Fruit fly (Drosophila melanogaster) whole organism, embryonic: ENCODE data around the gene CG31817.

Experiments
- Aef1 ChIP-seq: fragments of 200-800 bp; sonication (Bioruptor generic); IDR thresholded peaks from 3 replicates; pipeline ENCODE4 v1.3.6; 2022; ENCODE audit warnings: missing biosample characterization, missing genetic modification characterization
- Atf-2 ChIP-seq: fragments of 200-800 bp; sonication (Bioruptor generic); optimal IDR thresholded peaks from 2 replicates; lab custom pipeline; 2016; ENCODE audit warnings: missing biosample characterization, missing genetic modification characterization
- CG10209 ChIP-seq: fragments of 200-800 bp; sonication (Bioruptor generic); optimal IDR thresholded peaks from 3 replicates; lab custom pipeline; 2017; ENCODE audit warnings: missing biosample characterization, mild to moderate bottlenecking, missing genetic modification characterization, missing genetic modification reagents
- CG10979 ChIP-seq: fragments of 200-800 bp; sonication (Bioruptor generic); optimal IDR thresholded peaks from 2 replicates; lab custom pipeline; 2018; ENCODE audit warnings: missing biosample characterization, mild to moderate bottlenecking, missing genetic modification characterization, moderate library complexity
- CG12942 ChIP-seq: fragments of 200-800 bp; sonication (Bioruptor generic); optimal IDR thresholded peaks from 3 replicates; lab custom pipeline; 2016; ENCODE audit warnings: missing biosample characterization, missing genetic modification characterization
- CG13296 ChIP-seq: fragments of 200-800 bp; sonication (Bioruptor generic); optimal IDR thresholded peaks from 3 replicates; lab custom pipeline; 2018; ENCODE audit warnings: missing biosample characterization, mild to moderate bottlenecking, missing genetic modification characterization
- CG16813 ChIP-seq: fragments of 200-800 bp; sonication (Bioruptor generic); IDR thresholded peaks from 3 replicates; pipeline ENCODE4 v1.3.6; 2022; ENCODE audit warnings: missing biosample characterization, missing genetic modification characterization; ENCODE audit not compliant: partially characterized antibody
- CG2116 ChIP-seq: fragments of 200-800 bp; sonication (Bioruptor generic); optimal IDR thresholded peaks from 3 replicates; lab custom pipeline; 2018; ENCODE audit warnings: missing biosample characterization, mild to moderate bottlenecking, missing genetic modification characterization
- CG30431 ChIP-seq: fragments of 200-800 bp; sonication (Bioruptor generic); optimal IDR thresholded peaks from 2 replicates; lab custom pipeline; 2017; ENCODE audit warnings: missing biosample characterization, missing genetic modification characterization
- CG31441 ChIP-seq: fragments of 200-800 bp; sonication (Bioruptor generic); IDR thresholded peaks from 2 replicates; pipeline ENCODE4 v1.3.6; 2022; ENCODE audit warnings: missing biosample characterization, missing genetic modification characterization
- CG4328 ChIP-seq: fragments of 200-800 bp; sonication (Bioruptor generic); optimal IDR thresholded peaks from 3 replicates; lab custom pipeline; 2017; ENCODE audit warnings: missing biosample characterization, missing genetic modification reagents, missing genetic modification characterization
- CG4707 ChIP-seq: fragments of 200-800 bp; sonication (Bioruptor generic); optimal IDR thresholded peaks from 2 replicates; lab custom pipeline; 2018; ENCODE audit warnings: missing biosample characterization, mild to moderate bottlenecking, missing genetic modification characterization, moderate library complexity
- CG4820 ChIP-seq: fragments of 200-800 bp; sonication (Bioruptor generic); optimal IDR thresholded peaks from 3 replicates; lab custom pipeline; 2016; ENCODE audit warnings: missing biosample characterization, missing genetic modification characterization
- CG5953 ChIP-seq: fragments of 200-800 bp; sonication (Bioruptor generic); IDR thresholded peaks from 2 replicates; pipeline ENCODE4 v1.3.6; 2022; ENCODE audit warnings: missing biosample characterization, missing genetic modification characterization
- CG7357 ChIP-seq: fragments of 200-800 bp; sonication (Bioruptor generic); IDR thresholded peaks from 3 replicates; pipeline ENCODE4 v1.3.6; 2022; ENCODE audit warnings: missing biosample characterization, missing genetic modification characterization
- CG7786 ChIP-seq: fragments of 200-800 bp; sonication (Bioruptor generic); optimal IDR thresholded peaks from 2 replicates; lab custom pipeline; 2016; ENCODE audit warnings: missing biosample characterization, missing genetic modification characterization
- CG8089 ChIP-seq: fragments of 200-800 bp; sonication (Bioruptor generic); optimal IDR thresholded peaks from 3 replicates; lab custom pipeline; 2016; ENCODE audit warnings: missing biosample characterization, missing genetic modification characterization
- CG9876 ChIP-seq: fragments of 200-800 bp; sonication (Bioruptor generic); optimal IDR thresholded peaks from 2 replicates; lab custom pipeline; 2016; ENCODE audit warnings: missing biosample characterization, missing genetic modification characterization
- Chrac-16 ChIP-seq: fragments of 200-800 bp; sonication (Bioruptor generic); optimal IDR thresholded peaks from 3 replicates; lab custom pipeline; 2016; ENCODE audit warnings: missing biosample characterization, missing genetic modification characterization
- Deaf1 ChIP-seq: fragments of 200-800 bp; optimal IDR thresholded peaks from 3 replicates; lab custom pipeline; 2019; ENCODE audit warnings: missing biosample characterization, mild to moderate bottlenecking, missing genetic modification characterization, moderate library complexity
- Eip74EF ChIP-seq, 2 experiments: fragments of 200-800 bp in 1 of 2; fragments of >200 bp in 1 of 2; sonication (Bioruptor generic) in 1 of 2; optimal IDR thresholded peaks; 2 replicates each; lab custom pipeline; 2017 to 2019; ENCODE audit warnings: missing biosample characterization in 2 of 2, missing genetic modification characterization in 2 of 2, mild to moderate bottlenecking in 1 of 2, moderate library complexity in 1 of 2
- HHEX ChIP-seq: fragments of 200-800 bp; sonication (Bioruptor generic); optimal IDR thresholded peaks from 3 replicates; lab custom pipeline; 2017; ENCODE audit warnings: missing biosample characterization, mild to moderate bottlenecking, missing genetic modification characterization, missing genetic modification reagents
- Nf-YA ChIP-seq: fragments of 200-800 bp; sonication (Bioruptor generic); IDR thresholded peaks from 2 replicates; pipeline ENCODE4 v1.3.6; 2022; ENCODE audit warnings: missing biosample characterization, missing genetic modification characterization
- Nf-YB ChIP-seq: fragments of 200-800 bp; sonication (Bioruptor generic); optimal IDR thresholded peaks from 3 replicates; lab custom pipeline; 2019; ENCODE audit warnings: missing biosample characterization, mild to moderate bottlenecking, missing genetic modification characterization, moderate library complexity
- PHDP ChIP-seq: fragments of 200-800 bp; sonication (Bioruptor generic); optimal IDR thresholded peaks from 3 replicates; lab custom pipeline; 2018; ENCODE audit warnings: missing biosample characterization, mild to moderate bottlenecking, missing genetic modification characterization, moderate library complexity
- Six4 ChIP-seq: fragments of 200-800 bp; sonication (Bioruptor generic); optimal IDR thresholded peaks from 2 replicates; lab custom pipeline; 2016; ENCODE audit warnings: missing biosample characterization, missing genetic modification characterization
- Taf1 ChIP-seq: fragments of 200-800 bp; sonication (Bioruptor generic); IDR thresholded peaks from 2 replicates; pipeline ENCODE4 v1.3.6; 2022; ENCODE audit warnings: missing biosample characterization, missing genetic modification characterization
- Vsx1 ChIP-seq: fragments of 200-800 bp; sonication (Bioruptor generic); optimal IDR thresholded peaks from 2 replicates; lab custom pipeline; 2017; ENCODE audit warnings: missing biosample characterization, mild to moderate bottlenecking, missing genetic modification characterization, missing genetic modification reagents
- Xrp1 ChIP-seq: fragments of 200-800 bp; sonication (Bioruptor generic); IDR thresholded peaks from 2 replicates; pipeline ENCODE4 v1.3.6; 2022; ENCODE audit warnings: missing biosample characterization, missing genetic modification characterization
- ara ChIP-seq: fragments of 200-800 bp; sonication (Bioruptor generic); IDR thresholded peaks from 2 replicates; pipeline ENCODE4 v1.3.6; 2022; ENCODE audit warnings: missing biosample characterization, missing genetic modification characterization
- cas ChIP-seq: fragments of 200-800 bp; sonication (Bioruptor generic); IDR thresholded peaks from 2 replicates; pipeline ENCODE4 v1.3.6; 2022; ENCODE audit warnings: missing biosample characterization, missing genetic modification characterization
- dmrt99B ChIP-seq: fragments of 200-800 bp; sonication (Bioruptor generic); optimal IDR thresholded peaks from 2 replicates; lab custom pipeline; 2018; ENCODE audit warnings: missing biosample characterization, mild to moderate bottlenecking, missing genetic modification characterization, moderate library complexity
- ems ChIP-seq: fragments of 200-800 bp; sonication (Bioruptor generic); optimal IDR thresholded peaks from 3 replicates; lab custom pipeline; 2016; ENCODE audit warnings: missing biosample characterization, missing genetic modification characterization
- jigr1 ChIP-seq: fragments of 200-800 bp; sonication (Bioruptor generic); IDR thresholded peaks from 3 replicates; pipeline ENCODE4 v1.3.6; 2022; ENCODE audit warnings: missing biosample characterization, missing genetic modification characterization
- oc ChIP-seq: fragments of 200-800 bp; sonication (Bioruptor generic); optimal IDR thresholded peaks from 2 replicates; lab custom pipeline; 2018; ENCODE audit warnings: missing biosample characterization, mild to moderate bottlenecking, missing genetic modification characterization, moderate library complexity
- pita ChIP-seq: fragments of 200-800 bp; sonication (Bioruptor generic); optimal IDR thresholded peaks from 2 replicates; lab custom pipeline; 2017; ENCODE audit warnings: missing biosample characterization, mild to moderate bottlenecking, missing genetic modification characterization
- pzg ChIP-seq: fragments of 200-800 bp; sonication (Bioruptor generic); optimal IDR thresholded peaks from 3 replicates; lab custom pipeline; 2018; ENCODE audit warnings: missing biosample characterization, mild to moderate bottlenecking, missing genetic modification characterization, moderate library complexity
- tap ChIP-seq: fragments of 200-800 bp; optimal IDR thresholded peaks from 3 replicates; lab custom pipeline; 2019; ENCODE audit warnings: missing biosample characterization, mild to moderate bottlenecking, missing genetic modification characterization, moderate library complexity
- wor ChIP-seq: fragments of 200-800 bp; sonication (Bioruptor generic); IDR thresholded peaks from 2 replicates; pipeline ENCODE4 v1.3.6; 2022; ENCODE audit warnings: missing biosample characterization, missing genetic modification characterization

Gene CG31817

DNA sequence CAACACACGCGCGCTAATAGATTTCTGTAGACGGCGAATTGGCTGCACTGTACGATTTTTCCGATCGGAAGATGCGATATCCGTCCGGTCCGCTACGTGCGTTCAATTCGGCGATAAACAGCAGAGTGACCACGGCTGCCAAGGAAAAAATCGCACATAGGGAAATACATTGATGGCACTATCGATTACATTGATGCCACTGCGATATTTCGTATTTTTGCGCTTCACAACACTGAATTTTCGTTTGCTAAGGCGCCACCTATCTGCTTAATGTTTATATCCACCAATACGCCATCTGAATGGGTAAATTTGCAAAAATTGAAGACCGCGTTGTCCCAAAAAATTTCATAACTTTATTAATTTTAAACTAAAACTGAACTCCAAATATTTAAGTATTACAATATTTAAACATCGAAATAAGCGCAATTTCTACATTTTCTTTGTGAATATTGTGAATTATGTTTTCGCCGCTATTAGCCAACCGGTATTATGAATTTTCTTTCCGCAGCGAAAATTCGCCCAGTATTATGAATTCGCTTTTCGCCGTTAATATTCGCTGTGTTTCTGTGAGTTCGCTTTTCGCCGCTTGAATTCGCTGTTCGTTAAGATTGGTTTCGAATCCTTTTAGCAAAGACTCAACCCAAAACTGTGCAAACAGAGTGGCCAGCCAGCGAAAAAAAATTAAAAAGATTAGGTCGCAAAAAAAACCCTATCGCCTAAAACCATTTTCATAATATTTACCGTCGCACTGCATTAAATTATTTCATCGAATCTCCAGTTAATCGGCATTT lies 49.9 kb downstream of the CG31817 start, which contains the start of the genes crp and pkaap (continued):
- TF ChIP-seq CG31441 (GFP tag; lab: Robert Waterston, UW) (no peak), Nf-YA (GFP tag; lab: Robert Waterston, UW) (no peak), Vsx1 (peak; percentile 46), jigr1 (no peak), dmrt99B (tag; lab: Kevin White, UChicago) (no peak), pita (peak; percentile 98), Deaf1 (tag; lab: Kevin White, UChicago) (peak; percentile 47), Taf1 (GFP tag; lab: Robert Waterston, UW) (no peak), CG16813 (GFP tag; lab: Robert Waterston, UW) (no peak), CG7357 (GFP tag; lab: Robert Waterston, UW) (peak; percentile 51; the same call in 1 of the 3 replicates), ems (GFP tag; lab: Kevin White, UChicago) (peak; percentile 68), CG10979 (tag; lab: Kevin White, UChicago) (peak; percentile 100), pzg (GFP tag; lab: Kevin White, UChicago) (peak; percentile 97), tap (tag; lab: Kevin White, UChicago) (peak; percentile 35), oc (tag; lab: Kevin White, UChicago) (no peak), CG5953 (GFP tag; lab: Robert Waterston, UW) (no peak), Six4 (GFP tag; lab: Kevin White, UChicago) (peak; percentile 66), HHEX (GFP tag; lab: Kevin White, UChicago) (peak; percentile 75), Aef1 (GFP tag; lab: Robert Waterston, UW) (no peak), Atf-2 (GFP tag; lab: Kevin White, UChicago) (peak; percentile 84), CG4328 (GFP tag; lab: Kevin White, UChicago) (peak; percentile 68), Eip74EF (GFP tag; optimal IDR thresholded peaks at IDR 0.05; lab: Kevin White, UChicago) (peak in 1 of 2 experiments; percentile 59), CG4820 (GFP tag; lab: Kevin White, UChicago) (peak; percentile 76), Nf-YB (GFP tag; lab: Kevin White, UChicago) (no peak), Xrp1 (no peak), CG30431 (peak; percentile 6), CG10209 (GFP tag; lab: Kevin White, UChicago) (peak; percentile 71), CG4707 (peak; percentile 23), CG8089 (GFP tag; lab: Kevin White, UChicago) (peak; percentile 78), ara (GFP tag; lab: Robert Waterston, UW) (no peak), cas (GFP tag; lab: Robert Waterston, UW) (no peak), CG13296 (GFP tag; lab: Kevin White, UChicago) (peak; percentile 55), CG9876 (GFP tag; lab: Kevin White, UChicago) (peak; percentile 84), CG7786 (GFP tag; lab: Kevin White, UChicago) (peak; percentile 76), wor (GFP tag; lab: Robert Waterston, UW) (no peak), CG12942 (GFP tag; lab: Kevin White, UChicago) (peak; percentile 67), Chrac-16 (GFP tag; lab: Kevin White, UChicago) (peak; percentile 88), CG2116 (peak; percentile 76), PHDP (peak; percentile 67)
